Fruit fly (Drosophila melanogaster) whole organism, prepupa: ENCODE data around the gene CG44006.

Experiments
- Blimp-1 ChIP-seq: fragments of 200-800 bp; sonication (Bioruptor generic); optimal IDR thresholded peaks from 3 replicates; lab custom pipeline; 2017; ENCODE audit warnings: missing biosample characterization, missing genetic modification characterization, mild to moderate bottlenecking, moderate library complexity, missing genetic modification reagents
- CG10631 ChIP-seq: fragments of 200-800 bp; sonication (Bioruptor generic); optimal IDR thresholded peaks from 2 replicates; lab custom pipeline; 2016; ENCODE audit warnings: missing biosample characterization, missing genetic modification characterization
- CG11762 ChIP-seq: fragments of 200-800 bp; sonication (Bioruptor generic); optimal IDR thresholded peaks from 3 replicates; lab custom pipeline; 2016; ENCODE audit warnings: missing biosample characterization, missing genetic modification characterization; ENCODE audit not compliant: insufficient read depth
- CG11902 ChIP-seq: fragments of 200-800 bp; sonication (Bioruptor generic); optimal IDR thresholded peaks from 3 replicates; lab custom pipeline; 2016; ENCODE audit warnings: missing biosample characterization, missing genetic modification characterization
- CG15336 ChIP-seq: fragments of 200-800 bp; sonication (Bioruptor generic); IDR thresholded peaks from 2 replicates; pipeline ENCODE4 v1.3.6; 2022; ENCODE audit warnings: missing biosample characterization, missing genetic modification characterization
- CG1621 ChIP-seq: fragments of 200-800 bp; sonication (Bioruptor generic); optimal IDR thresholded peaks from 3 replicates; lab custom pipeline; 2018; ENCODE audit warnings: missing biosample characterization, mild to moderate bottlenecking, missing genetic modification characterization
- CG3032 ChIP-seq: fragments of 200-800 bp; optimal IDR thresholded peaks from 2 replicates; lab custom pipeline; 2019; ENCODE audit warnings: missing biosample characterization, mild to moderate bottlenecking, missing genetic modification characterization, moderate library complexity
- CG31627 ChIP-seq: fragments of 200-800 bp; sonication (Bioruptor generic); optimal IDR thresholded peaks from 3 replicates; lab custom pipeline; 2016; ENCODE audit warnings: missing biosample characterization, missing genetic modification characterization
- CG32006 ChIP-seq: fragments of 200-800 bp; sonication (Bioruptor generic); optimal IDR thresholded peaks from 3 replicates; lab custom pipeline; 2017; ENCODE audit warnings: missing biosample characterization, mild to moderate bottlenecking, missing genetic modification characterization
- CG34406 ChIP-seq: fragments of 200-800 bp; sonication (Bioruptor generic); optimal IDR thresholded peaks from 3 replicates; lab custom pipeline; 2016; ENCODE audit warnings: missing biosample characterization, missing genetic modification characterization
- CG6163 ChIP-seq: fragments of 200-800 bp; sonication (Bioruptor generic); IDR thresholded peaks from 3 replicates; pipeline ENCODE4 v1.3.6; 2022; ENCODE audit warnings: missing biosample characterization, missing genetic modification characterization
- CG6276 ChIP-seq: fragments of 200-800 bp; sonication (Bioruptor generic); optimal IDR thresholded peaks from 2 replicates; lab custom pipeline; 2017; ENCODE audit warnings: missing biosample characterization, mild to moderate bottlenecking, missing genetic modification characterization
- CG6854 ChIP-seq: fragments of 200-800 bp; sonication (Bioruptor generic); optimal IDR thresholded peaks from 2 replicates; lab custom pipeline; 2017; ENCODE audit warnings: missing biosample characterization, mild to moderate bottlenecking, missing genetic modification characterization
- CG7368 ChIP-seq: fragments of 200-800 bp; sonication (Bioruptor generic); optimal IDR thresholded peaks from 3 replicates; lab custom pipeline; 2016; ENCODE audit warnings: missing biosample characterization, missing genetic modification characterization
- CG8119 ChIP-seq: fragments of 200-800 bp; sonication (Bioruptor generic); IDR thresholded peaks from 3 replicates; pipeline ENCODE4 v1.3.6; 2022; ENCODE audit warnings: missing biosample characterization, missing genetic modification characterization
- CG9139 ChIP-seq: fragments of 200-800 bp; sonication (Bioruptor generic); optimal IDR thresholded peaks from 3 replicates; lab custom pipeline; 2017; ENCODE audit warnings: missing biosample characterization, mild to moderate bottlenecking, missing genetic modification characterization
- Eip75B ChIP-seq: fragments of 200-800 bp; sonication (Bioruptor generic); optimal IDR thresholded peaks from 3 replicates; lab custom pipeline; 2016; ENCODE audit warnings: missing biosample characterization, missing genetic modification characterization
- Eip78C ChIP-seq: fragments of 200-800 bp; sonication (Bioruptor generic); peaks from one replicate; lab custom pipeline; 2016; ENCODE audit warnings: missing biosample characterization, missing genetic modification characterization
- Eip93F ChIP-seq: fragments of 200-800 bp; sonication (Bioruptor generic); optimal IDR thresholded peaks from 2 replicates; lab custom pipeline; 2016; ENCODE audit warnings: missing biosample characterization, mild to moderate bottlenecking, missing genetic modification characterization
- Ets21C ChIP-seq: fragments of 200-800 bp; sonication (Bioruptor generic); optimal IDR thresholded peaks from 3 replicates; lab custom pipeline; 2016; ENCODE audit warnings: missing biosample characterization, missing genetic modification characterization
- Ets96B ChIP-seq: fragments of 200-800 bp; optimal IDR thresholded peaks from 2 replicates; lab custom pipeline; 2019; ENCODE audit warnings: missing biosample characterization, mild to moderate bottlenecking, missing genetic modification characterization, moderate library complexity
- Gug ChIP-seq: fragments of 200-800 bp; sonication (Bioruptor generic); IDR thresholded peaks from 2 replicates; pipeline ENCODE4 v1.3.6; 2022; ENCODE audit warnings: missing biosample characterization, missing genetic modification characterization
- Hr38 ChIP-seq: sonication (Bioruptor generic); optimal IDR thresholded peaks from 2 replicates; lab custom pipeline; 2016; ENCODE audit warnings: missing biosample characterization, missing genetic modification characterization
- Hr39 ChIP-seq: fragments of 200-800 bp; sonication (Bioruptor generic); optimal IDR thresholded peaks from 2 replicates; lab custom pipeline; 2016; ENCODE audit warnings: missing biosample characterization, missing genetic modification characterization
- Hr4 ChIP-seq: fragments of 200-800 bp; sonication (Bioruptor generic); optimal IDR thresholded peaks from 3 replicates; lab custom pipeline; 2016; ENCODE audit warnings: missing biosample characterization, missing genetic modification characterization
- Met ChIP-seq: fragments of 200-800 bp; sonication (Bioruptor generic); optimal IDR thresholded peaks from 3 replicates; lab custom pipeline; 2016; ENCODE audit warnings: missing biosample characterization, missing genetic modification characterization
- OdsH ChIP-seq: fragments of 200-800 bp; sonication (Bioruptor generic); optimal IDR thresholded peaks from 3 replicates; lab custom pipeline; 2016; ENCODE audit warnings: missing biosample characterization, missing genetic modification characterization
- Smox ChIP-seq: fragments of 200-800 bp; sonication (Bioruptor generic); optimal IDR thresholded peaks from 3 replicates; lab custom pipeline; 2016; ENCODE audit warnings: missing biosample characterization, missing genetic modification characterization
- Sox102F ChIP-seq: fragments of 200-800 bp; sonication (Bioruptor generic); optimal IDR thresholded peaks from 2 replicates; lab custom pipeline; 2016; ENCODE audit warnings: missing biosample characterization, mild to moderate bottlenecking, missing genetic modification characterization
- Sox14 ChIP-seq: fragments of 200-800 bp; sonication (Bioruptor generic); optimal IDR thresholded peaks from 3 replicates; lab custom pipeline; 2016; ENCODE audit warnings: missing biosample characterization, missing genetic modification characterization
- achi ChIP-seq: fragments of 200-800 bp; sonication (Bioruptor generic); optimal IDR thresholded peaks from 3 replicates; lab custom pipeline; 2016; ENCODE audit warnings: missing biosample characterization, missing genetic modification characterization
- acj6 ChIP-seq: fragments of 200-800 bp; sonication (Bioruptor generic); optimal IDR thresholded peaks from 3 replicates; lab custom pipeline; 2016; ENCODE audit warnings: missing biosample characterization, missing genetic modification characterization
- cyc ChIP-seq: fragments of 200-800 bp; sonication (Bioruptor generic); optimal IDR thresholded peaks from 3 replicates; lab custom pipeline; 2016; ENCODE audit warnings: missing biosample characterization, missing genetic modification characterization
- dsx ChIP-seq: fragments of 200-800 bp; optimal IDR thresholded peaks from 3 replicates; lab custom pipeline; 2019; ENCODE audit warnings: missing biosample characterization, mild to moderate bottlenecking, missing genetic modification characterization, moderate library complexity; ENCODE audit not compliant: poor library complexity, severe bottlenecking
- esn ChIP-seq: fragments of 200-800 bp; sonication (Bioruptor generic); optimal IDR thresholded peaks from 2 replicates; lab custom pipeline; 2016; ENCODE audit warnings: missing biosample characterization, mild to moderate bottlenecking, missing genetic modification characterization, moderate library complexity
- fd59A ChIP-seq: fragments of 200-800 bp; sonication (Bioruptor generic); optimal IDR thresholded peaks from 2 replicates; lab custom pipeline; 2017; ENCODE audit warnings: missing biosample characterization, mild to moderate bottlenecking, missing genetic modification characterization, missing genetic modification reagents
- fd85E ChIP-seq: fragments of 200-800 bp; sonication (Bioruptor generic); optimal IDR thresholded peaks from 3 replicates; lab custom pipeline; 2016; ENCODE audit warnings: missing biosample characterization, missing genetic modification characterization
- fkh ChIP-seq: fragments of 200-800 bp; sonication (Bioruptor generic); optimal IDR thresholded peaks from 3 replicates; lab custom pipeline; 2017; ENCODE audit warnings: missing biosample characterization, mild to moderate bottlenecking, missing genetic modification characterization, moderate library complexity
- lz ChIP-seq: fragments of 200-800 bp; sonication (Bioruptor generic); optimal IDR thresholded peaks from 3 replicates; lab custom pipeline; 2016; ENCODE audit warnings: missing biosample characterization, missing genetic modification characterization
- net ChIP-seq: fragments of 200-800 bp; sonication (Bioruptor generic); optimal IDR thresholded peaks from 3 replicates; lab custom pipeline; 2016; ENCODE audit warnings: missing biosample characterization, missing genetic modification characterization
- pdm3 ChIP-seq: fragments of 200-800 bp; sonication (Bioruptor generic); optimal IDR thresholded peaks from 3 replicates; lab custom pipeline; 2016; ENCODE audit warnings: missing biosample characterization, missing genetic modification characterization
- ss ChIP-seq, 2 experiments: fragments of 200-800 bp; sonication (Bioruptor generic); optimal IDR thresholded peaks; 2 replicates in 1 of 2; 3 replicates in 1 of 2; lab custom pipeline; 2017 to 2018; ENCODE audit warnings: mild to moderate bottlenecking in 2 of 2, missing biosample characterization in 2 of 2, missing genetic modification characterization in 2 of 2, moderate library complexity in 1 of 2
- svp ChIP-seq: fragments of 200-800 bp; sonication (Bioruptor generic); peaks from one replicate; lab custom pipeline; 2016; ENCODE audit warnings: missing biosample characterization, missing genetic modification characterization
- topi ChIP-seq: fragments of 200-800 bp; sonication (Bioruptor generic); optimal IDR thresholded peaks from 3 replicates; lab custom pipeline; 2016; ENCODE audit warnings: missing biosample characterization, missing genetic modification characterization
- vri ChIP-seq: fragments of 200-800 bp; sonication (Bioruptor generic); optimal IDR thresholded peaks from 3 replicates; lab custom pipeline; 2016; ENCODE audit warnings: missing biosample characterization, mild to moderate bottlenecking, missing genetic modification characterization

Gene CG44006

DNA sequence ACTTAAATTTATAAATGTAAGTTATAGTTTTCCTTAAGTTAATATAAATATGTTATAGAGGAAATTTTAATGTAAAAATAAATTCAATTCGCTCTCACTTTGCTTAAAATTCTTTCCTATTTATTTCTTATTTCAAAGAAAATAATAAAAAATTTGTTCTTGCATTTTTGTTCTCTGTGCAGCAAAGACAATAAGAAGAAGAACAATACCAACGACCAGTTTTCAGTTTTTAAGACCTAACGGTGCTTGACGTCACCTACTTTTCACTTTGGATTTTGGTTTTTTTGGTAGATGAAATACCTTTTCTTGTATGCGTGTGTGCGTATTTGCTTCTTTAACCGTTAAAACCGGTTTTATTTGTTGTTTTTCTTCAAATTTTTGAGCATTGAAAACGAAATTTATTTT lies 32.2 kb upstream of the CG44006 start (continued):
- TF ChIP-seq Hr38 (GFP tag; lab: Kevin White, UChicago) (no peak), CG6276 (GFP tag; lab: Kevin White, UChicago) (no peak), Met (GFP tag; lab: Kevin White, UChicago) (peak; percentile 31), fkh (no peak), Gug (GFP tag; lab: Robert Waterston, UW) (no peak), fd59A (GFP tag; lab: Kevin White, UChicago) (no peak), CG1621 (tag; lab: Kevin White, UChicago) (no peak), lz (GFP tag; lab: Kevin White, UChicago) (no peak), Eip93F (no peak), CG11902 (GFP tag; lab: Kevin White, UChicago) (no peak), Hr4 (GFP tag; lab: Kevin White, UChicago) (no peak)

DNA sequence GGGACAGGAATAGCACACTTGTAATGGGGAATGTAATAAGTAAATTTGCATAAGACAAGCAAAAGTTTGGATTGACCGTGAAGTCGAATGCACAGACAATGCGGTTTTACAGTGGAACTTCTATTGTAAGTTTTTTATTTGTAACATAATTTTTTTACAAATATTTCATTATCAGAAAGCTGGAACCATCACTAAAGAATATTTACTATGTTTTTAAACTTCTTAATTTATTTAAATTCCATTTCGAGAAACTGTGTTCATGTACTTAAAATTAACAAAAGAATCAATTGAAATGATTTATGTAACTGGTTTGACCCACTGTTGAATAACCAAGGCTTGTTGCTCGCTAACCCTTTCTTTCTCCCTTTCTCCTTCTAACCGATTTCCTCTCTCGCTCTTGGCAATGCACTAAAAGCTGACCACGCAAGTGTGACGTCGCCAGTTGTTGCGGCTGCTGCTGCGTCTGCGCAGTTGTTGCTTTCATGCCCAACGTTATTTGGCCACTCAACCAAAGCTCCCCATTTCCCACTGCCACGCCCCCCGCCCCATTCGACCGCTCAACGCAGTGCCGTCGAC lies 31.6 kb upstream of the CG44006 start:
- no peak for TF ChIP-seq CG11762
- peak; percentile 79 for TF ChIP-seq svp (GFP tag; lab: Kevin White, UChicago)
- TF ChIP-seq CG6854 (GFP tag; lab: Kevin White, UChicago), result peak; percentile 14
- peak; percentile 7 for TF ChIP-seq CG10631 (GFP tag; lab: Kevin White, UChicago)
- TF ChIP-seq dsx (GFP tag; lab: Kevin White, UChicago), result no peak
- TF ChIP-seq Gug (GFP tag; lab: Robert Waterston, UW), result no peak
- TF ChIP-seq CG31627 (GFP tag; lab: Kevin White, UChicago), result peak; percentile 20
- peak; percentile 20 for TF ChIP-seq Hr4 (GFP tag; lab: Kevin White, UChicago)
- TF ChIP-seq ss (GFP tag; optimal IDR thresholded peaks at IDR 0.05; lab: Kevin White, UChicago), result no peak
- TF ChIP-seq Eip78C (GFP tag; lab: Kevin White, UChicago), result peak; percentile 85
- peak; percentile 46; the same call in 1 of the 3 replicates for TF ChIP-seq CG8119 (GFP tag; lab: Robert Waterston, UW)
- TF ChIP-seq topi (GFP tag; lab: Kevin White, UChicago), result peak; percentile 26
- TF ChIP-seq Eip93F, result no peak
- TF ChIP-seq Blimp-1 (GFP tag; lab: Kevin White, UChicago), result peak; percentile 20
- TF ChIP-seq Ets21C, result peak; percentile 34
- TF ChIP-seq CG15336 (GFP tag; lab: Robert Waterston, UW), result peak; percentile 50; the same call in 1 of the 2 replicates
- TF ChIP-seq Eip75B (GFP tag; lab: Kevin White, UChicago), result peak; percentile 19
- peak; percentile 18 for TF ChIP-seq Sox14 (GFP tag; lab: Kevin White, UChicago)
- TF ChIP-seq Smox (GFP tag; lab: Kevin White, UChicago), result peak; percentile 65
- TF ChIP-seq cyc, result peak; percentile 37
- peak; percentile 9 for TF ChIP-seq OdsH
- TF ChIP-seq fkh, result no peak
- peak; percentile 23 for TF ChIP-seq Hr39 (GFP tag; lab: Kevin White, UChicago)
- TF ChIP-seq Ets96B (tag; lab: Kevin White, UChicago), result peak; percentile 6
- TF ChIP-seq CG34406, result peak; percentile 8
- peak; percentile 54 for TF ChIP-seq acj6
- peak; percentile 26 for TF ChIP-seq pdm3 (GFP tag; lab: Kevin White, UChicago)
- no peak for TF ChIP-seq fd85E
- peak; percentile 1 for TF ChIP-seq net (GFP tag; lab: Kevin White, UChicago)
- peak; percentile 59 for TF ChIP-seq Met (GFP tag; lab: Kevin White, UChicago)
- peak; percentile 3 for TF ChIP-seq CG3032 (tag; lab: Kevin White, UChicago)
- TF ChIP-seq lz (GFP tag; lab: Kevin White, UChicago), result peak; percentile 50
- no peak for TF ChIP-seq CG7368
- peak; percentile 51 for TF ChIP-seq Sox102F (GFP tag; lab: Kevin White, UChicago)
- TF ChIP-seq esn (GFP tag; lab: Kevin White, UChicago), result peak; percentile 50
- TF ChIP-seq CG6163 (GFP tag; lab: Robert Waterston, UW), result 0 out of 3 replicates have a peak, but pooled peaks have one; percentile 37
- TF ChIP-seq vri, result peak; percentile 1
- no peak for TF ChIP-seq CG1621 (tag; lab: Kevin White, UChicago)
- no peak for TF ChIP-seq CG9139 (GFP tag; lab: Kevin White, UChicago)
- peak; percentile 30 for TF ChIP-seq achi
- TF ChIP-seq CG32006 (GFP tag; lab: Kevin White, UChicago), result peak; percentile 11
- peak; percentile 20 for TF ChIP-seq CG6276 (GFP tag; lab: Kevin White, UChicago)
